Worm (Caenorhabditis elegans) whole organism, midembryonic: ENCODE measurements around the gene dgat-2.

ENCODE experiments used
- T22C8.4 ChIP-seq: fragments of 200-800 bp; sonication (Bioruptor generic); IDR thresholded peaks from 2 replicates; pipeline ENCODE4 v1.3.6; 2022; ENCODE audit warnings: missing genetic modification characterization, missing compliant biosample characterization
- cog-1 ChIP-seq: sonication (generic microtip); optimal IDR thresholded peaks from 2 replicates; lab custom pipeline; 2016; ENCODE audit warnings: missing genetic modification characterization, missing compliant biosample characterization
- flt-1 ChIP-seq: fragments of 200-800 bp; sonication (Bioruptor generic); IDR thresholded peaks from 2 replicates; pipeline ENCODE4 v1.3.6; 2022; ENCODE audit warnings: missing genetic modification characterization, missing compliant biosample characterization
- klf-2 ChIP-seq: fragments of 200-800 bp; sonication (Bioruptor generic); conservative IDR thresholded peaks from 2 replicates; pipeline ENCODE4 v1.3.6; 2022; ENCODE audit warnings: missing genetic modification reagents, missing genetic modification characterization, missing compliant biosample characterization
- med-1 ChIP-seq: sonication (generic microtip); optimal IDR thresholded peaks from 2 replicates; lab custom pipeline; 2017; ENCODE audit warnings: missing genetic modification characterization, mild to moderate bottlenecking, missing compliant biosample characterization, antibody characterized with exemption, missing genetic modification reagents; ENCODE audit not compliant: insufficient read depth
- ref-1 ChIP-seq: fragments of 200-800 bp; sonication (Bioruptor generic); conservative IDR thresholded peaks from 2 replicates; pipeline ENCODE4 v1.3.6; 2022; ENCODE audit warnings: missing genetic modification reagents, missing genetic modification characterization, missing compliant biosample characterization
- tab-1 ChIP-seq: fragments of 200-800 bp; sonication (Bioruptor generic); IDR thresholded peaks from 2 replicates; pipeline ENCODE4 v1.3.6; 2022; ENCODE audit warnings: missing genetic modification characterization, missing compliant biosample characterization
- ztf-23 ChIP-seq: fragments of 200-800 bp; sonication (Bioruptor generic); IDR thresholded peaks from 2 replicates; pipeline ENCODE4 v1.3.6; 2022; ENCODE audit warnings: missing genetic modification reagents, missing genetic modification characterization, missing compliant biosample characterization
- ztf-29 ChIP-seq: fragments of 200-800 bp; sonication (Bioruptor generic); IDR thresholded peaks from 2 replicates; pipeline ENCODE4 v1.3.6; 2022; ENCODE audit warnings: missing genetic modification reagents, missing genetic modification characterization, missing compliant biosample characterization

Gene dgat-2

ce11 chrV:17683290-17683689, 23.2 kb downstream of the dgat-2 start:
- TF ChIP-seq ref-1 (no peak), ztf-23 (GFP tag; lab: Robert Waterston, UW) (no peak), tab-1 (GFP tag; lab: Robert Waterston, UW) (no peak), ztf-29 (no peak), med-1 (GFP tag; lab: Kevin White, UChicago) (no peak), flt-1 (GFP tag; lab: Robert Waterston, UW) (no peak), klf-2 (GFP tag; lab: Robert Waterston, UW) (no peak)

ce11 chrV:17683763-17684162, 23.7 kb downstream of the dgat-2 start, which contains the start of gene F59A1.15:
TSS of gene F59A1.15 (minus strand) at chrV:17683863.
- TF ChIP-seq ztf-23 (GFP tag; lab: Robert Waterston, UW) (no peak), tab-1 (GFP tag; lab: Robert Waterston, UW) (no peak), T22C8.4 (GFP tag; lab: Robert Waterston, UW) (no peak), klf-2 (GFP tag; lab: Robert Waterston, UW) (no peak), ref-1 (no peak), med-1 (GFP tag; lab: Kevin White, UChicago) (no peak), flt-1 (GFP tag; lab: Robert Waterston, UW) (no peak), ztf-29 (no peak), cog-1 (tag; lab: Kevin White, UChicago) (no peak)

- no peak for TF ChIP-seq ref-1
- TF ChIP-seq cog-1 (tag; lab: Kevin White, UChicago), result no peak
- TF ChIP-seq med-1 (GFP tag; lab: Kevin White, UChicago), result no peak
- no peak for TF ChIP-seq T22C8.4 (GFP tag; lab: Robert Waterston, UW)
- no peak for TF ChIP-seq flt-1 (GFP tag; lab: Robert Waterston, UW)
- TF ChIP-seq klf-2 (GFP tag; lab: Robert Waterston, UW), result no peak
- TF ChIP-seq ztf-29, result no peak
- TF ChIP-seq tab-1 (GFP tag; lab: Robert Waterston, UW), result no peak
- no peak for TF ChIP-seq ztf-23 (GFP tag; lab: Robert Waterston, UW)
Measured at ce11 chrV:17684857-17685256, 24.8 kb downstream of the dgat-2 start, which contains the start of the genes F59A1.16 and F59A1.6. TSS of gene F59A1.16 (minus strand) at chrV:17684957. TSS of gene F59A1.6 (plus strand) at chrV:17685141.

ce11 chrV:17686852-17687251, 26.7 kb downstream of the dgat-2 start, which contains the start of gene F59A1.18:
TSS of gene F59A1.18 (minus strand) at chrV:17686952.
- no peak for TF ChIP-seq flt-1 (GFP tag; lab: Robert Waterston, UW)
- no peak for TF ChIP-seq ref-1
- no peak for TF ChIP-seq tab-1 (GFP tag; lab: Robert Waterston, UW)
- no peak for TF ChIP-seq med-1 (GFP tag; lab: Kevin White, UChicago)
- TF ChIP-seq klf-2 (GFP tag; lab: Robert Waterston, UW), result no peak
- no peak for TF ChIP-seq cog-1 (tag; lab: Kevin White, UChicago)
- TF ChIP-seq ztf-29, result no peak
- TF ChIP-seq T22C8.4 (GFP tag; lab: Robert Waterston, UW), result no peak
- no peak for TF ChIP-seq ztf-23 (GFP tag; lab: Robert Waterston, UW)

ce11 chrV:17690922-17691321, 30.8 kb downstream of the dgat-2 start, which contains the start of gene F59A1.13:
TSS of gene F59A1.13 (minus strand) at chrV:17691022.
- TF ChIP-seq cog-1 (tag; lab: Kevin White, UChicago) (no peak), ztf-23 (GFP tag; lab: Robert Waterston, UW) (no peak), klf-2 (GFP tag; lab: Robert Waterston, UW) (no peak)

- TF ChIP-seq cog-1 (tag; lab: Kevin White, UChicago) (no peak), tab-1 (GFP tag; lab: Robert Waterston, UW) (no peak), med-1 (GFP tag; lab: Kevin White, UChicago) (no peak), ref-1 (no peak), T22C8.4 (GFP tag; lab: Robert Waterston, UW) (no peak), klf-2 (GFP tag; lab: Robert Waterston, UW) (no peak), ztf-23 (GFP tag; lab: Robert Waterston, UW) (no peak), flt-1 (GFP tag; lab: Robert Waterston, UW) (no peak), ztf-29 (no peak)
Measured at ce11 chrV:17694260-17694659, 34.2 kb downstream of the dgat-2 start.

ce11 chrV:17695802-17696201, 35.7 kb downstream of the dgat-2 start, which contains the start of gene Y26G10.1:
TSS of gene Y26G10.1 (minus strand) at chrV:17695902.
- no peak for TF ChIP-seq med-1 (GFP tag; lab: Kevin White, UChicago)
- TF ChIP-seq tab-1 (GFP tag; lab: Robert Waterston, UW), result no peak
- no peak for TF ChIP-seq ref-1
- TF ChIP-seq flt-1 (GFP tag; lab: Robert Waterston, UW), result no peak
- TF ChIP-seq ztf-29, result no peak
- no peak for TF ChIP-seq klf-2 (GFP tag; lab: Robert Waterston, UW)
- TF ChIP-seq cog-1 (tag; lab: Kevin White, UChicago), result no peak
- TF ChIP-seq T22C8.4 (GFP tag; lab: Robert Waterston, UW), result no peak
- TF ChIP-seq ztf-23 (GFP tag; lab: Robert Waterston, UW), result no peak

- no peak for TF ChIP-seq T22C8.4 (GFP tag; lab: Robert Waterston, UW)
- TF ChIP-seq cog-1 (tag; lab: Kevin White, UChicago), result no peak
- no peak for TF ChIP-seq med-1 (GFP tag; lab: Kevin White, UChicago)
- TF ChIP-seq flt-1 (GFP tag; lab: Robert Waterston, UW), result no peak
- TF ChIP-seq ref-1, result no peak
- TF ChIP-seq ztf-29, result no peak
- no peak for TF ChIP-seq ztf-23 (GFP tag; lab: Robert Waterston, UW)
- no peak for TF ChIP-seq klf-2 (GFP tag; lab: Robert Waterston, UW)
- TF ChIP-seq tab-1 (GFP tag; lab: Robert Waterston, UW), result no peak
Measured at ce11 chrV:17696753-17697152, 36.6 kb downstream of the dgat-2 start, which contains the start of gene spp-29. TSS of gene spp-29 (minus strand) at chrV:17696853.

- TF ChIP-seq tab-1 (GFP tag; lab: Robert Waterston, UW) (no peak), ztf-29 (no peak), med-1 (GFP tag; lab: Kevin White, UChicago) (no peak), flt-1 (GFP tag; lab: Robert Waterston, UW) (no peak), klf-2 (GFP tag; lab: Robert Waterston, UW) (no peak), ztf-23 (GFP tag; lab: Robert Waterston, UW) (no peak), ref-1 (no peak), T22C8.4 (GFP tag; lab: Robert Waterston, UW) (no peak)
Measured at ce11 chrV:17699097-17699496, 39.0 kb downstream of the dgat-2 start, which contains the start of gene Y26G10.4. TSS of gene Y26G10.4 (minus strand) at chrV:17699197.
